Fruit fly (Drosophila melanogaster) Kc167 (cell line): ENCODE data around the gene cactin.
"Not testable (repeated sequence)": the region's sequence is repeated elsewhere in the genome, so short reads cannot be mapped to it uniquely, and the experiment has no call there.

Experiments
- Myc ChIP-seq: fragments of >200 bp; optimal IDR thresholded peaks from 2 replicates; lab custom pipeline; 2017; ENCODE audit warnings: missing external identifiers
- Sin3A ChIP-seq: fragments of >200 bp; optimal IDR thresholded peaks from 2 replicates; lab custom pipeline; 2018; ENCODE audit warnings: missing external identifiers
- h ChIP-seq: fragments of >200 bp; optimal IDR thresholded peaks from 3 replicates; lab custom pipeline; 2018; ENCODE audit warnings: missing external identifiers
- insv ChIP-seq: fragments of >200 bp; optimal IDR thresholded peaks from 3 replicates; lab custom pipeline; 2018; ENCODE audit warnings: missing external identifiers
- psq ChIP-seq: fragments of >200 bp; optimal IDR thresholded peaks from 2 replicates; lab custom pipeline; 2017; ENCODE audit warnings: missing external identifiers
- ttk ChIP-seq: sonication (Bioruptor generic); optimal IDR thresholded peaks from 2 replicates; lab custom pipeline; 2017; ENCODE audit warnings: missing external identifiers

The cactin gene

DNA sequence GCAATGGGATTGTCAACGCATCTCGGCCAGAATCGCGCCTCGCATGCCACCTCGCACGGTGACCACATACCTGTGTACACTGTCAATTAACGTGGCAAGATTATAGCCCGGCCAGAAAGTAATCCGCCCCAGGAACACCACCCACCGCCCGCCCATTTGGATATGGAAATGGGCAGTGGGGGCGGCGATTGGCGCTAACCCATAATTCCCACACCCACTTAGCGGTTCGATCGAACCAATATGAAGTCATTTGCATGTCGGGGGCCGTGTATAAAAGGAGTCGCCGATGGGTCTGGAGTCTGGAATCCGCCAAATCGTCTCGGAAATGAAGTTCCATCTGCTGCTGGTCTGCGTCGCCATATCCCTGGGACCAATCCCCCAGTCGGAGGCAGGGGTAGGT lies 8.4 kb upstream of the cactin start, which contains the start of gene Obp19a:
TSS of gene Obp19a (plus strand) at position 301 of the 400 bp plus-strand sequence.
- TF ChIP-seq Sin3A (lab: Kevin White, UChicago) (no peak), Myc (lab: Kevin White, UChicago) (no peak), h (lab: Kevin White, UChicago) (no peak), insv (lab: Kevin White, UChicago) (no peak), ttk (lab: Kevin White, UChicago) (no peak), psq (lab: Kevin White, UChicago) (no peak)

DNA sequence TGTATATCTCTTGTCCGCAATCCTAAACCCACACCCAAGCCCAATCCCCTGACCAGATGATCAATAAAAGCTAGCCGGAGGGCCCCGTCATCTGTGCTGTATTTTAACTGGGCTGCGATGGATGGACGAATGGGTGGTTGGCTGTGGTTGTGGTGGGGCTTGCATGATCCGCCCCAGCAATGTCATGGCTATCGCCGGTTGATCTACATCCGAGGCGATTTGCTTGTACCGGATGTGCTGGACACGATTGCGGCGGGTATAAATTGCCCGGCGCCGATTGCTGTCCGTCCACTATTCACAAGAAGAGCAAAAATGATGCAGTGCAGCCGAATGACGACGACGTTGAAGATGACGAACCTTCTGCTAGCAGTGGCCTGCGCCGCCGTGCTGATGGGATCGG lies 7.4 kb upstream of the cactin start, which contains the start of gene Obp19b:
TSS of gene Obp19b (plus strand) at position 301 of the 400 bp plus-strand sequence.
- TF ChIP-seq h (lab: Kevin White, UChicago) (no peak), psq (lab: Kevin White, UChicago) (no peak), ttk (lab: Kevin White, UChicago) (no peak), Myc (lab: Kevin White, UChicago) (no peak)

DNA sequence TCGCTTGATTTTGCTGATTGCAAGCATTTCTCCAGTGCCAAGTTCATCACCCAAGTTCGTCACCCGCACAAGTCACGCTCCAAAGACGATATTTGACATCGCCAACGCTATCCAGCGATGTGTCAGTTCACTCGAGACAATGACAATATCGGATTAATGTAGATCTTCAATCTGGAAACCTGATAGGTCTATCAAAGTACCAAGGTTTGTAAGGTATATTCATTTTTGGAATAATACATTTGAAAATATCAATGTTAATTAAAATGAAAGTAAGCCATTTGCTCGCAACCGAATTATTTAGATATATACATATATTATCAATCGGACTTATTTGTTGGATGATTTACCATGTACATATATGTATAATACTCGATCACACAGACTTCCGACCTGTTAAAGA lies 5.0 kb upstream of the cactin start, which contains the start of gene Obp19c:
TSS of gene Obp19c (minus strand) at position 101 of the 400 bp plus-strand sequence.
- TF ChIP-seq Sin3A (lab: Kevin White, UChicago) = no peak

DNA sequence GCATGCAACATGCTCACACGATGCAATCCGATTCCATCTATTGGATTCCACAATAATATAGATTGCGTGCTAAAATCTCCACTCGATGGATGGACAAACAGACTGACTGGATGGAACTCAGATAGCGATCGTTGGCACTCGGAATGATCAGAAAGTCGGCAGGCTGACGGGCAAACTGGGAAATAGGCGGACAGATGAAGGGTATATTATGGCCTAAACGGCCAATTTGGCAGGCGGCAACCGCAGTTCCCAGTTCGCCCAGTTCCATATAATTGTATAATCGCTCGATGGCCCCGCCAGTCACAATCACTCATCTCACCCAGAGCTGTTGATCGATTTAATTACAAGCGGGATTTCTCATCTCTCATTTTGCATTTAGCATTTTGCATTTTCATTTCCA lies 4.6 kb upstream of the cactin start, which contains the start of gene Obp19d:
TSS of gene Obp19d (plus strand) at position 301 of the 400 bp plus-strand sequence.
- no peak for TF ChIP-seq Myc (lab: Kevin White, UChicago)
- no peak for TF ChIP-seq psq (lab: Kevin White, UChicago)
- TF ChIP-seq ttk (lab: Kevin White, UChicago) = no peak
- no peak for TF ChIP-seq insv (lab: Kevin White, UChicago)
- TF ChIP-seq Sin3A (lab: Kevin White, UChicago) = no peak
- TF ChIP-seq h (lab: Kevin White, UChicago) = no peak

DNA sequence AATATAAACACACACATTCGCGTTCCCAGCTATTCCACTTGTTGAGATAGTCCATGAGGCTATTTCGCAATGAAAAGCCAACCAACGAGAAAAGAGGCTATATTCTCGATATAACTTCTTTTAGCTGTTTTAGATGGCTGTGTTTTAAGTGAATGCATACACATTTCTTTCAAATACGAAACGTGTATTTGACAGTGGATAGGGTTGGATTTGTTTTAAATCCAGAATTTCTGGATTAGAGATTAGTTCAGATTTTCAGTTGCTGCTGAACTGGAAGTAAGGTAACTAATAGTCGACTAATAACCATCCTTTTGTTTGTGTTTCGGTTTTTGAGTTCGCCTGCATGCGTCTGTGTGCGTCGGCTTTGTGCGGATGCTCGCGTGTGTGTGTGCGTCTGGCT lies 711 bp upstream of the cactin start:
- TF ChIP-seq Myc (lab: Kevin White, UChicago) = no peak
- no peak for TF ChIP-seq psq (lab: Kevin White, UChicago)
- no peak for TF ChIP-seq h (lab: Kevin White, UChicago)
- TF ChIP-seq Sin3A (lab: Kevin White, UChicago) = no peak
- TF ChIP-seq ttk (lab: Kevin White, UChicago) = no peak
- TF ChIP-seq insv (lab: Kevin White, UChicago) = no peak

DNA sequence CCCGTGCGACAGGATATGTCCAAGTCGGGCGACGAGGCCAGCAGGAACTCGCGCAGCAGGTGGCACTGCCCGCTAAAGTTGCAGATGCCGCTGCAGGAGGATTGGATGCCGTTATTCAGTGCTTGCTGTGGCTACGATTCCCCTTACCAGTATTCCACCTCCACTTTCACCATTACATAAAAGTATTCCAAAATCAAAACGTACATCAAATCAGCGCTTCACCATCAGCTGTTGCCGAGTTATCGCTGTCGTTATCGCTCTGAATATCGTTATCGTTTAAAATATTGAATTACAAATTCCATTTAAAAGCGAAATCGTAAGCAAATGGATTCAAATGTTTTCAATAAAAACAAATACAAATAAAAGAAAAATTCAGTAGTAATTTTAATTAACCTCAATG lies 2.9 kb downstream of the cactin start, which contains the start of gene CG15456:
TSS of gene CG15456 (minus strand) at position 225 of the 400 bp plus-strand sequence.
- TF ChIP-seq insv (lab: Kevin White, UChicago) = no peak
- TF ChIP-seq Sin3A (lab: Kevin White, UChicago) = no peak
- no peak for TF ChIP-seq psq (lab: Kevin White, UChicago)
- TF ChIP-seq Myc (lab: Kevin White, UChicago) = no peak

DNA sequence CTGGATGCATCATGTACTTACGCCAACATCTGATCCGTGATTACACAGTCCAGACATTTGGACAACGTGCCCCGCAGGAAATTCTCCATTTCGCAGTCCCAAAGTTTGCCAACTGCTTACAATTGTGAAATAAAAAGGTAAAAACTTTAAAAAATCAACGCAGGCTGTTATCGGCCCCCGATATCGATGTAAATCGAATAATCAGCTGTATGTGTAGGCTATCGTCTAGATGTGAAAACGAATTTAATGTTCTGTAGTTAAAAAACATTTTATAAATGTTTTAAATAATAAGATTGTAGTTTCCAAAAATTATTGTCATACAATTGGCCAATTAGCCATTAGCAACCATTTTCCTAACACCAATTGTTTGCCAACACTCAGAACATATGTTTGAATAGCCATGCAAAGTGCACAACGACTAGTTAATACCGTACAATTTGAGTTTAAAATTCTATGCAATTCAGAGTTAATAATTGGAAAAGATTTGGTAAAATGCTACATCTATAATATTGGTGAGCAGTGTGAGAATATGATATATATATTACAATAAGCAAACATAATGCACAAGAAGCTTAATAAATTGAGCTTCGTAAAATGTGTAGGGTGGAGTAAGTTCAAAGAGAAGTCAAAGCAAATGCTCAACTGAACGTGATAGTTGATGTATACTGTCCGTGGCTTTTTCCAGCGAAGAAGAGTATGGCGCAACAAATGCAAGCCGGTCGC lies 5.8 kb downstream of the cactin start, which contains the start of the genes CG11710 and mal:
TSS of gene CG11710 (minus strand) at position 192 of the 723 bp plus-strand sequence.
TSS of gene mal (plus strand) at position 194 of the 723 bp plus-strand sequence.
- TF ChIP-seq psq (lab: Kevin White, UChicago) = no peak
- no peak for TF ChIP-seq h (lab: Kevin White, UChicago)
- no peak for TF ChIP-seq ttk (lab: Kevin White, UChicago)
- no peak for TF ChIP-seq Sin3A (lab: Kevin White, UChicago)
- no peak for TF ChIP-seq Myc (lab: Kevin White, UChicago)
- no peak for TF ChIP-seq insv (lab: Kevin White, UChicago)

DNA sequence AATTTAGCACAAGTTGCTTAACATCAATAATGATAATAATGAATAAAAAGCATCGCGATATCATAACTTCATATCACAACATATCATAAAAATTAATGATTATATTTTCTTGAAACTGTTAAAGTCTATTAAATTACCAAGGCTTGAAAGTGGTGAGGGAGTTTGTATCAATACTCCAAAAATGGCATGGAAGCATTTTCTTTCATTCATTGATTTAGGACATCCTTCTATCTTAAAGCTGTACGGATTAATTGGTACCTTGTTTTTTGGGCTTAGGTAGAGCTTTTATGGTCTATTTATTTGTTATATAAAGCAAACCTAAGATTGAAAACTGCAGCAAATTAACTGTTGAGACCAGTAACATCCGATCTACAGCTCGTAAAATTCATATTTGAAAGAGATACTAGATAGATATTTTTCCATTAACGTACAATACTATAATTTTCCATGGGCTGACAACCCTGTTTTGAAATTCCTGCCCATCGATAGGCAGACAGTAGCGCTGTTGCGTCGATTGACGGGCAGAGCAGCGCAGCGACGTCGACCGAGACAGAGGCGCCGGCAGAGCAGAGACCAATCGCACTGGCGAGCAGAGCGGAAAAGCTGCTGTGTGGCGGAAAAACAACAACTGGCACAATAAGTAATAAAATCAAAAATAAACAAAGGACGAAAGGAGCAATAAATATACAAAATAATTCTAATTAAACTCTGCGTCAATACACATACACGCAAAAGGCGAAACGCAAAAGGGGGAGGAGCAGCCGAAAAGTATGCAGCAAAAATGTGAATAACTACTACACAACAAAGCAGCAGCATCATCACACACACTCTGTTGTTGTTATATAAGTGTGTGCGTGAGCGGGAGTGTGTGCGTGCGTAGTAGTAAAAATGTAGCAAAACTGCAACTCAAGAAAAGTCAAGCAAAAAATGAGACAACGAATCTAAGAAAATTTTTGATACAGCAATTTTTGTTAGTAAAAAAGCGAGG lies 9.8 kb downstream of the cactin start, which contains the start of gene CG1695:
TSS of gene CG1695 (plus strand) at position 606 of the 988 bp plus-strand sequence.
- TF ChIP-seq psq (lab: Kevin White, UChicago) (no peak), insv (lab: Kevin White, UChicago) (no peak)

DNA sequence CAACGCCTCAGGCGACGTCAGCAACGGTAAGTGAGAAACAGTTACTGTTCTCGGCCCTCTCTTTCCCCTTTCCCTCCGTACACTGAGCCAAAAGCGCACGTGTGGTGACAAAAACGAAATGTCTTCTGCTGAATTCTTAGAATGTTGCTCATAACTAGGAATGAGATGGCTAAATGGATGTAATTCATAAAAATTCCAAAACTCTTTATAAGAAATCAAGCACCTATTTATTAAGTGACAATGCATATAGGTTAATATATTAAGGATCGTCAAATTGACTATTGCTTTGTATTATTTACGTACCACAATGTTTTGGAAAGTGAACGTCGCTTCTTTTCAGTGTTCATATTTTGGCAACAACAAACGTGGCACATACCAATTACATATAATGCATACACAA lies 10.7 kb downstream of the cactin start:
- no peak for TF ChIP-seq Sin3A (lab: Kevin White, UChicago)
- TF ChIP-seq ttk (lab: Kevin White, UChicago) = no peak
- TF ChIP-seq Myc (lab: Kevin White, UChicago) = no peak
- no peak for TF ChIP-seq h (lab: Kevin White, UChicago)
- TF ChIP-seq psq (lab: Kevin White, UChicago) = no peak
- no peak for TF ChIP-seq insv (lab: Kevin White, UChicago)

DNA sequence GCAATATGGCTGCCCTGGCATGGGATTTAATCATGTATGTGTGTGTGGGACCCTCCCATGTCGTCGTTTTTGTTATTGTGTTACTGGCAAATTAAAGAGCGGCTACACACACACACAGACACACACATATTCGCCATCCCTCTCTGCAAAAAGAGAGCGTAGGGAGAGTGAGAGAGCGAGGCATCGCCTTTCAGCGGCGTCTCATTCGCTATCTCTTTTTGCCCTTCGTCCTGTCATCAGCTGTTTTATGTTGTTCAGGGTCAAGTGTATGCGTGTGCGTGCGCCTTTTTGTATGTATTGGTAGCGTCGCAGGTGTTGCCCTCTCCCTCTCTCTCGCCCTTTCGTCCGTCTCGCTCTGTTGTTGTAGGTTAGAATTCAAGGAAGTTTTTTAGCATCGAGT lies 13.0 kb downstream of the cactin start:
- TF ChIP-seq ttk (lab: Kevin White, UChicago) (no peak), insv (lab: Kevin White, UChicago) (no peak), Sin3A (lab: Kevin White, UChicago) (no peak), Myc (lab: Kevin White, UChicago) (no peak), psq (lab: Kevin White, UChicago) (no peak), h (lab: Kevin White, UChicago) (no peak)

DNA sequence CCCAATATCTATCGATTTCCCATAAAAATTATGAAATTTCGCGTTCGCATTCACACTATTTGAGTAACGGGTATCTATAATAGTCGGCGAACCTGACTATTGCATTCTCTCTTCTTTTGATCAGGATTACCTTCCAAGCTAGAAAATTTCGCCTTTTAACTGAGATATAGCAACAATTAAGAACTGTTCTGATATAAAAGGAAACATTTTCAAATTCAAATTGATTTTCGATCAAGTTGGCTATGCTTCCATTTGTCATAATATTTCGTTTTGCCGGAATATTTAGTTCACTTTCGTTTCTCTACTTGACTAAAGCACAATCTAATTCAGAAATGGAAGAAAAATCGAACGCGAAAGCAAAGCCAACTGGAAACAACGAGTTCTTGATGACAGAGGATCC lies 22.2 kb downstream of the cactin start, which contains the start of gene CG42578:
TSS of gene CG42578 (plus strand) at position 301 of the 400 bp plus-strand sequence.
- not testable (repeated sequence) for TF ChIP-seq Myc, Sin3A, insv (lab: Kevin White, UChicago)
